Fruit fly (Drosophila melanogaster): ENCODE data around the gene CG7560.
A peak's percentile ranks its signal among the peaks of the same experiment; 100 is the strongest.

CG7560 gene

DNA sequence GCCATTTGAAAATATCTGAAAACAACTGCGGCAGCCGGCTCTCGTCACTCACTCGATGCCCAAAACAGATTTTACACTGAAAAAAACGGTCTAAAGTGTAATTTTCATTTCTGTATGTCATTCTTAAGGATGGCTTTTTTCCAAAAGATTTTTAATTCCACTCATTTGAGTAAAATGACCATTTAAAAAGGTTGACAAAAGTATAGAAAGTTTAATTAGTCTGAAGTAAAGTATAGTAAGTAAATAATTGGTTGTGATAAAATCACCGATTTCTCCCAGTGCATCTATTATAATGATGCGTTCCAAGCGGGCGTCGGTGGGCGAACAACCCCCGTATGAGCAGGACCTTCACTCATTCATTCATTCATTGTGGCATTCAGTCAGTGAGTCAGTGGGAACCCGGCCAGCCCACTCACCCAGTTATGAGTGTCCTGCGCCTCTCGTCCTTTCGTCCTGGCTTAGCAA is 2.6 kb upstream of the CG7560 start (continued):
- TF ChIP-seq Atf3 (GFP tag; optimal IDR thresholded peaks at IDR 0.05) (peak; percentile 54), D (optimal IDR thresholded peaks at IDR 0.05) (no peak), D (GFP tag; optimal IDR thresholded peaks at IDR 0.05) (peak; percentile 92), CG31365 (tag; optimal IDR thresholded peaks at IDR 0.05) (no peak), klu (GFP tag; IDR thresholded peaks at IDR 0.05) (peak; percentile 72), Dll (GFP tag; IDR thresholded peaks at IDR 0.05; ENCODE audit: partially characterized antibody) (no peak), crol (GFP tag; IDR thresholded peaks at IDR 0.05) (no peak), CG10543 (GFP tag; optimal IDR thresholded peaks at IDR 0.05) (peak; percentile 59), Adf1 (GFP tag; IDR thresholded peaks at IDR 0.05) (peak; percentile 30; the same call in 1 of the 2 replicates), gro (GFP tag; optimal IDR thresholded peaks at IDR 0.05) (no peak), dmrt99B (tag; optimal IDR thresholded peaks at IDR 0.05) (peak; percentile 89), CG13123 (GFP tag; optimal IDR thresholded peaks at IDR 0.05) (peak; percentile 26), CG1792 (GFP tag; optimal IDR thresholded peaks at IDR 0.05) (peak; percentile 78), eyg (GFP tag; optimal IDR thresholded peaks at IDR 0.05) (no peak), bbx (GFP tag; IDR thresholded peaks at IDR 0.05; ENCODE audit: partially characterized antibody) (no peak), Poxn (GFP tag; IDR thresholded peaks at IDR 0.05) (0 out of 2 replicates have a peak, but pooled peaks have one; percentile 47), ase (GFP tag; IDR thresholded peaks at IDR 0.05) (peak; percentile 76; the same call in 2 of the 3 replicates), Taf1 (GFP tag; IDR thresholded peaks at IDR 0.05) (no peak), CG3838 (GFP tag; optimal IDR thresholded peaks at IDR 0.05) (no peak), Oaz (GFP tag; IDR thresholded peaks at IDR 0.05) (peak; percentile 52), dm (GFP tag; optimal IDR thresholded peaks at IDR 0.05) (peak; percentile 19), schlank (tag; optimal IDR thresholded peaks at IDR 0.05) (no peak), ftz-f1 (GFP tag; optimal IDR thresholded peaks at IDR 0.05) (no peak), CG17802 (tag; optimal IDR thresholded peaks at IDR 0.05) (peak; percentile 33), CG12071 (GFP tag; optimal IDR thresholded peaks at IDR 0.05) (peak; percentile 24), CG11723 (GFP tag; optimal IDR thresholded peaks at IDR 0.05) (peak; percentile 34), CG10147 (GFP tag; optimal IDR thresholded peaks at IDR 0.05) (peak; percentile 25), CG11398 (GFP tag; optimal IDR thresholded peaks at IDR 0.05) (peak; percentile 19), unc-4 (GFP tag; IDR thresholded peaks at IDR 0.05; ENCODE audit: partially characterized antibody) (no peak), onecut (GFP tag; IDR thresholded peaks at IDR 0.05) (peak; percentile 81), sr (GFP tag; IDR thresholded peaks at IDR 0.05) (no peak), odd (GFP tag; optimal IDR thresholded peaks at IDR 0.05) (peak; percentile 42), CG12219 (GFP tag; optimal IDR thresholded peaks at IDR 0.05) (peak; percentile 54), CG15073 (GFP tag; optimal IDR thresholded peaks at IDR 0.05) (no peak), CG2129 (GFP tag; IDR thresholded peaks at IDR 0.05; ENCODE audit: partially characterized antibody) (no peak)

DNA sequence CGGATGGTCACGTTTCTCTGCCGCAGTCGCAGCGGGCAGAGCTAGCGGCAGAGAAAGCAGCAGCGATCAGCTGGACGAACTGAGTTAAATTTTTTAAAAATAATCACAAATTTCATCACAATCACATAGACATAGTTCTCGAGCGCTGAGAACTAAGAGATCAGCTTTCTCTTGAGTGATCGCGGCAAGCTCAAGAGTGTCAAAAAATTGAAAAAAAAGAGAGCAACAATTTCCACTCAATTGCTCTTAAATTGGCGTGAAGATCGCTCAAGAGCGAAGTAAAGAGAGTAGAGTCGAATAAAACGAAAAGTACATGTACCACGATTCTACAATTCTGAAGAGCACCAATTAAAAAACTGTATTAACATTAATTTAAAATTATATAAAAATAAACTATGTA is 3.4 kb downstream of the CG7560 start:
- TF ChIP-seq Bgb (GFP tag; IDR thresholded peaks at IDR 0.05; ENCODE audit: partially characterized antibody) (peak; percentile 6; the same call in 1 of the 2 replicates), Trl (optimal IDR thresholded peaks at IDR 0.05) (peak; percentile 91 to 93), Trl (GFP tag; optimal IDR thresholded peaks at IDR 0.05) (no peak), Adf1 (GFP tag; IDR thresholded peaks at IDR 0.05) (peak; percentile 88), cg (GFP tag; optimal IDR thresholded peaks at IDR 0.05) (peak; percentile 32), nom (GFP tag; optimal IDR thresholded peaks at IDR 0.05) (peak; percentile 1), CG13287 (GFP tag; IDR thresholded peaks at IDR 0.05; ENCODE audit: partially characterized antibody) (peak; percentile 51; the same call in 1 of the 2 replicates), CG15601 (tag; optimal IDR thresholded peaks at IDR 0.05) (no peak), crp (GFP tag; optimal IDR thresholded peaks at IDR 0.05) (peak in 1 of 2 experiments; percentile 40), CG16813 (GFP tag; IDR thresholded peaks at IDR 0.05; ENCODE audit: partially characterized antibody) (no peak), z (GFP tag; IDR thresholded peaks at IDR 0.05) (peak; percentile 98), pum (GFP tag; optimal IDR thresholded peaks at IDR 0.05) (no peak), yki (optimal IDR thresholded peaks at IDR 0.05) (peak; percentile 54), CG3407 (GFP tag; optimal IDR thresholded peaks at IDR 0.05) (peak; percentile 18), CG3163 (GFP tag; optimal IDR thresholded peaks at IDR 0.05) (peak; percentile 97), CG34224 (GFP tag; IDR thresholded peaks at IDR 0.05; ENCODE audit: partially characterized antibody) (peak; percentile 36; the same call in 1 of the 3 replicates), CG16863 (GFP tag; optimal IDR thresholded peaks at IDR 0.05) (no peak), cwo (GFP tag; optimal IDR thresholded peaks at IDR 0.05) (peak; percentile 34), Rx (GFP tag; IDR thresholded peaks at IDR 0.05) (no peak)
